Fruit fly (Drosophila melanogaster): ENCODE results near the gene ppan.

ppan gene

dm6 chr3R:21138220-21138754 lies 22.2 kb downstream of the ppan start, which contains the start of gene meigo (continued):
- TF ChIP-seq crol (GFP tag; IDR thresholded peaks at IDR 0.05) = no peak
- peak; percentile 91 for TF ChIP-seq E2f2 (GFP tag; IDR thresholded peaks at IDR 0.05)
- TF ChIP-seq amos (GFP tag; IDR thresholded peaks at IDR 0.05; ENCODE audit: partially characterized antibody) = peak; percentile 7; the same call in 1 of the 2 replicates
- peak; percentile 2 for TF ChIP-seq CG1647 (GFP tag; optimal IDR thresholded peaks at IDR 0.05)
- peak; percentile 34 for TF ChIP-seq pum (GFP tag; optimal IDR thresholded peaks at IDR 0.05)
- TF ChIP-seq fu2 (GFP tag; optimal IDR thresholded peaks at IDR 0.05) = peak; percentile 53
- peak; percentile 82 for TF ChIP-seq CG15514 (GFP tag; optimal IDR thresholded peaks at IDR 0.05)
- TF ChIP-seq CG14050 (GFP tag; IDR thresholded peaks at IDR 0.05) = peak; percentile 43; the same call in 1 of the 3 replicates
- TF ChIP-seq run (tag; optimal IDR thresholded peaks at IDR 0.05) = no peak
- TF ChIP-seq CG15479 (GFP tag; optimal IDR thresholded peaks at IDR 0.05) = no peak
- peak; percentile 32 for TF ChIP-seq CG7987 (GFP tag; optimal IDR thresholded peaks at IDR 0.05)
- TF ChIP-seq CG12299 (tag; optimal IDR thresholded peaks at IDR 0.05) = peak; percentile 55
- peak; percentile 37; the same call in 1 of the 4 replicates for TF ChIP-seq Gug (GFP tag; IDR thresholded peaks at IDR 0.05)
- peak; percentile 95 for TF ChIP-seq Xbp1 (GFP tag; optimal IDR thresholded peaks at IDR 0.05)
- peak; percentile 74 for TF ChIP-seq CG18262 (tag; optimal IDR thresholded peaks at IDR 0.05)
- no peak for TF ChIP-seq Dll (GFP tag; IDR thresholded peaks at IDR 0.05; ENCODE audit: partially characterized antibody)
- peak; percentile 55 for TF ChIP-seq Ssrp (tag; optimal IDR thresholded peaks at IDR 0.05)
- peak; percentile 54 for TF ChIP-seq fd96Cb (tag; optimal IDR thresholded peaks at IDR 0.05)
- TF ChIP-seq CG11695 (GFP tag; IDR thresholded peaks at IDR 0.05) = no peak
- TF ChIP-seq pb (GFP tag; optimal IDR thresholded peaks at IDR 0.05) = peak; percentile 36
- peak; percentile 46 for TF ChIP-seq Lhr (GFP tag; optimal IDR thresholded peaks at IDR 0.05)
- TF ChIP-seq pnt (GFP tag; optimal IDR thresholded peaks at IDR 0.05) = peak; percentile 8
- peak; percentile 64 for TF ChIP-seq PHDP (tag; optimal IDR thresholded peaks at IDR 0.05)
- TF ChIP-seq Ets97D (GFP tag; optimal IDR thresholded peaks at IDR 0.05) = peak; percentile 53
- peak; percentile 66 for TF ChIP-seq CG8924 (tag; optimal IDR thresholded peaks at IDR 0.05)
- peak; percentile 71 for TF ChIP-seq Hsf (GFP tag; optimal IDR thresholded peaks at IDR 0.05)
- TF ChIP-seq so (GFP tag; IDR thresholded peaks at IDR 0.05) = 0 out of 3 replicates have a peak, but pooled peaks have one; percentile 51
- TF ChIP-seq Hr51 (GFP tag; optimal IDR thresholded peaks at IDR 0.05) = peak in 1 of 2 experiments; percentile 52
- TF ChIP-seq CG8388 (GFP tag; optimal IDR thresholded peaks at IDR 0.05) = peak; percentile 50
- TF ChIP-seq chif (GFP tag; optimal IDR thresholded peaks at IDR 0.05) = peak in 1 of 2 experiments; percentile 22
- peak; percentile 59 for TF ChIP-seq Sry-δ (GFP tag; optimal IDR thresholded peaks at IDR 0.05)
- TF ChIP-seq inv (GFP tag; IDR thresholded peaks at IDR 0.05; ENCODE audit: partially characterized antibody) = no peak
- TF ChIP-seq CG10321 (GFP tag; IDR thresholded peaks at IDR 0.05) = no peak
- peak; percentile 41 for TF ChIP-seq CG16815 (GFP tag; optimal IDR thresholded peaks at IDR 0.05)
- peak; percentile 15 for TF ChIP-seq CTCF (GFP tag; optimal IDR thresholded peaks at IDR 0.05)
- peak; percentile 38 for TF ChIP-seq salm (tag; optimal IDR thresholded peaks at IDR 0.05)
- TF ChIP-seq CG17328 (GFP tag; IDR thresholded peaks at IDR 0.05) = no peak; the same call in 1 of the 2 replicates
- peak; percentile 84 for TF ChIP-seq CG17361 (GFP tag; IDR thresholded peaks at IDR 0.05)
- TF ChIP-seq tll (GFP tag; optimal IDR thresholded peaks at IDR 0.05) = peak; percentile 31 to 56
- peak; percentile 95 for TF ChIP-seq sens (GFP tag)
- no peak for TF ChIP-seq trh (GFP tag; optimal IDR thresholded peaks at IDR 0.05)
- TF ChIP-seq CG1233 (GFP tag; optimal IDR thresholded peaks at IDR 0.05) = peak; percentile 47
- TF ChIP-seq CG11456 (GFP tag; IDR thresholded peaks at IDR 0.05) = peak; percentile 58; the same call in 2 of the 3 replicates
- no peak for TF ChIP-seq mld (GFP tag; IDR thresholded peaks at IDR 0.05; ENCODE audit: partially characterized antibody)
- no peak for TF ChIP-seq Asciz (GFP tag; optimal IDR thresholded peaks at IDR 0.05)
- TF ChIP-seq twi (tag; optimal IDR thresholded peaks at IDR 0.05) = peak; percentile 52
- peak; percentile 48 for TF ChIP-seq CG33557 (GFP tag; optimal IDR thresholded peaks at IDR 0.05)
- TF ChIP-seq CG13894 (tag; optimal IDR thresholded peaks at IDR 0.05) = no peak
- TF ChIP-seq row (GFP tag; IDR thresholded peaks at IDR 0.05) = peak; percentile 95
- peak; percentile 71; the same call in 2 of the 3 replicates for TF ChIP-seq Dbx (GFP tag; IDR thresholded peaks at IDR 0.05)
